Fruit fly (Drosophila melanogaster) whole organism, embryonic: Measurements from ENCODE around the gene Hasp.
A peak's percentile ranks its signal among the peaks of the same experiment; 100 is the strongest.

Source experiments
- ATbp ChIP-seq: fragments of 200-800 bp; sonication (Bioruptor generic); optimal IDR thresholded peaks from 2 replicates; lab custom pipeline; 2017; ENCODE audit warnings: missing biosample characterization, mild to moderate bottlenecking, missing genetic modification characterization, missing genetic modification reagents
- Asciz ChIP-seq: fragments of 200-800 bp; sonication (Bioruptor generic); optimal IDR thresholded peaks from 2 replicates; lab custom pipeline; 2017; ENCODE audit warnings: missing biosample characterization, mild to moderate bottlenecking, missing genetic modification characterization, missing genetic modification reagents
- B-H2 ChIP-seq: fragments of 200-800 bp; sonication (Bioruptor generic); optimal IDR thresholded peaks from 2 replicates; lab custom pipeline; 2018; ENCODE audit warnings: missing biosample characterization, mild to moderate bottlenecking, missing genetic modification characterization
- Bteb2 ChIP-seq: fragments of 200-800 bp; sonication (Bioruptor generic); optimal IDR thresholded peaks from 2 replicates; lab custom pipeline; 2016; ENCODE audit warnings: missing biosample characterization, missing genetic modification characterization
- CG1024 ChIP-seq: fragments of 200-800 bp; sonication (Bioruptor generic); IDR thresholded peaks from 2 replicates; pipeline ENCODE4 v1.3.6; 2022; ENCODE audit warnings: missing biosample characterization, missing genetic modification characterization
- CG12071 ChIP-seq: fragments of 200-800 bp; sonication (Bioruptor generic); optimal IDR thresholded peaks from 3 replicates; lab custom pipeline; 2018; ENCODE audit warnings: missing biosample characterization, mild to moderate bottlenecking, missing genetic modification characterization
- CG12104 ChIP-seq: fragments of 200-800 bp; sonication (Bioruptor generic); optimal IDR thresholded peaks from 3 replicates; lab custom pipeline; 2016; ENCODE audit warnings: missing biosample characterization, missing genetic modification characterization
- CG12299 ChIP-seq: fragments of 200-800 bp; sonication (Bioruptor generic); optimal IDR thresholded peaks from 2 replicates; lab custom pipeline; 2018; ENCODE audit warnings: missing biosample characterization, mild to moderate bottlenecking, missing genetic modification characterization
- CG16779 ChIP-seq: fragments of 200-800 bp; sonication (Bioruptor generic); IDR thresholded peaks from 2 replicates; pipeline ENCODE4 v1.3.6; 2022; ENCODE audit warnings: missing biosample characterization, missing genetic modification characterization
- CG16863 ChIP-seq: fragments of 200-800 bp; sonication (Bioruptor generic); optimal IDR thresholded peaks from 3 replicates; lab custom pipeline; 2016; ENCODE audit warnings: missing biosample characterization, missing genetic modification characterization
- CG17361 ChIP-seq: fragments of 200-800 bp; sonication (Bioruptor generic); IDR thresholded peaks from 3 replicates; pipeline ENCODE4 v1.3.6; 2022; ENCODE audit warnings: missing biosample characterization, missing genetic modification characterization
- CG34422 ChIP-seq: fragments of 200-800 bp; sonication (Bioruptor generic); IDR thresholded peaks from 3 replicates; pipeline ENCODE4 v1.3.6; 2022; ENCODE audit warnings: missing biosample characterization, missing genetic modification characterization
- CG4424 ChIP-seq: fragments of 200-800 bp; sonication (Bioruptor generic); optimal IDR thresholded peaks from 3 replicates; lab custom pipeline; 2016; ENCODE audit warnings: missing biosample characterization, missing genetic modification characterization
- CG4730 ChIP-seq: fragments of 200-800 bp; sonication (Bioruptor generic); IDR thresholded peaks from 2 replicates; pipeline ENCODE4 v1.3.6; 2022; ENCODE audit warnings: missing biosample characterization, missing genetic modification characterization
- CG9876 ChIP-seq: fragments of 200-800 bp; sonication (Bioruptor generic); optimal IDR thresholded peaks from 2 replicates; lab custom pipeline; 2016; ENCODE audit warnings: missing biosample characterization, missing genetic modification characterization
- Camta ChIP-seq: fragments of 200-800 bp; sonication (Bioruptor generic); optimal IDR thresholded peaks from 2 replicates; lab custom pipeline; 2016; ENCODE audit warnings: missing biosample characterization, missing genetic modification characterization
- Chrac-16 ChIP-seq: fragments of 200-800 bp; sonication (Bioruptor generic); optimal IDR thresholded peaks from 3 replicates; lab custom pipeline; 2016; ENCODE audit warnings: missing biosample characterization, missing genetic modification characterization
- CkIIα-i1 ChIP-seq: fragments of 200-800 bp; sonication (Bioruptor generic); IDR thresholded peaks from 2 replicates; pipeline ENCODE4 v1.3.6; 2022; ENCODE audit warnings: missing biosample characterization, missing genetic modification characterization
- CoRest ChIP-seq: fragments of 200-800 bp; sonication (Bioruptor generic); optimal IDR thresholded peaks from 3 replicates; lab custom pipeline; 2018; ENCODE audit warnings: missing biosample characterization, mild to moderate bottlenecking, missing genetic modification characterization, moderate library complexity
- D ChIP-seq, 2 experiments: fragments of 200-800 bp in 1 of 2; fragments of >200 bp in 1 of 2; sonication (Bioruptor generic) in 1 of 2; optimal IDR thresholded peaks; 2 replicates in 1 of 2; 3 replicates in 1 of 2; lab custom pipeline; 2017; ENCODE audit warnings: mild to moderate bottlenecking in 1 of 2, missing biosample characterization in 1 of 2, missing genetic modification characterization in 1 of 2, missing genetic modification reagents in 1 of 2
- Dip3 ChIP-seq: fragments of 200-800 bp; sonication (Bioruptor generic); optimal IDR thresholded peaks from 3 replicates; lab custom pipeline; 2016; ENCODE audit warnings: missing biosample characterization, missing genetic modification characterization
- GATAe ChIP-seq: fragments of 200-800 bp; sonication (Bioruptor generic); conservative IDR thresholded peaks from 2 replicates; pipeline ENCODE4 v1.3.6; 2022; ENCODE audit warnings: missing biosample characterization, missing genetic modification characterization
- HLH54F ChIP-seq: fragments of 200-800 bp; sonication (Bioruptor generic); optimal IDR thresholded peaks from 3 replicates; lab custom pipeline; 2016; ENCODE audit warnings: missing biosample characterization, missing genetic modification characterization
- Tbp ChIP-seq: fragments of >200 bp; optimal IDR thresholded peaks from 2 replicates; lab custom pipeline; 2018; ENCODE audit warnings: missing biosample characterization, missing genetic modification characterization
- Xrp1 ChIP-seq: fragments of 200-800 bp; sonication (Bioruptor generic); IDR thresholded peaks from 2 replicates; pipeline ENCODE4 v1.3.6; 2022; ENCODE audit warnings: missing biosample characterization, missing genetic modification characterization
- ase ChIP-seq: fragments of 200-800 bp; sonication (Bioruptor generic); IDR thresholded peaks from 3 replicates; pipeline ENCODE4 v1.3.6; 2022; ENCODE audit warnings: missing biosample characterization, missing genetic modification characterization
- bsh ChIP-seq, 2 experiments: fragments of 200-800 bp; sonication (Bioruptor generic); optimal IDR thresholded peaks; 2 replicates each; lab custom pipeline; 2017 to 2018; ENCODE audit warnings: mild to moderate bottlenecking in 2 of 2, missing biosample characterization in 2 of 2, missing genetic modification characterization in 2 of 2, moderate library complexity in 1 of 2
- chinmo ChIP-seq: fragments of 200-800 bp; sonication (Bioruptor generic); IDR thresholded peaks from 4 replicates; pipeline ENCODE4 v1.3.6; 2022; ENCODE audit warnings: missing biosample characterization, missing genetic modification characterization; ENCODE audit not compliant: partially characterized antibody
- croc ChIP-seq: fragments of 200-800 bp; sonication (Bioruptor generic); conservative IDR thresholded peaks from 3 replicates; pipeline ENCODE4 v1.3.6; 2022; ENCODE audit warnings: missing biosample characterization, missing genetic modification characterization
- dati ChIP-seq: fragments of 200-800 bp; sonication (Bioruptor generic); IDR thresholded peaks from 2 replicates; pipeline ENCODE4 v1.3.6; 2022; ENCODE audit warnings: missing biosample characterization, missing genetic modification characterization
- dmrt99B ChIP-seq: fragments of 200-800 bp; sonication (Bioruptor generic); optimal IDR thresholded peaks from 2 replicates; lab custom pipeline; 2018; ENCODE audit warnings: missing biosample characterization, mild to moderate bottlenecking, missing genetic modification characterization, moderate library complexity
- ems ChIP-seq: fragments of 200-800 bp; sonication (Bioruptor generic); optimal IDR thresholded peaks from 3 replicates; lab custom pipeline; 2016; ENCODE audit warnings: missing biosample characterization, missing genetic modification characterization
- en ChIP-seq: fragments of 200-800 bp; sonication (Bioruptor generic); optimal IDR thresholded peaks from 2 replicates; lab custom pipeline; 2016; ENCODE audit warnings: missing biosample characterization, missing genetic modification characterization
- ewg ChIP-seq: fragments of 200-800 bp; sonication (Bioruptor generic); optimal IDR thresholded peaks from 3 replicates; lab custom pipeline; 2017; ENCODE audit warnings: mild to moderate bottlenecking, missing biosample characterization, missing genetic modification reagents, missing genetic modification characterization
- grau ChIP-seq: fragments of 200-800 bp; optimal IDR thresholded peaks from 3 replicates; lab custom pipeline; 2019; ENCODE audit warnings: missing biosample characterization, mild to moderate bottlenecking, missing genetic modification characterization, moderate library complexity
- inv ChIP-seq: fragments of 200-800 bp; sonication (Bioruptor generic); IDR thresholded peaks from 2 replicates; pipeline ENCODE4 v1.3.6; 2022; ENCODE audit warnings: missing biosample characterization, missing genetic modification characterization; ENCODE audit not compliant: partially characterized antibody
- jumu ChIP-seq: fragments of 200-800 bp; sonication (Bioruptor generic); optimal IDR thresholded peaks from 3 replicates; lab custom pipeline; 2016; ENCODE audit warnings: missing biosample characterization, missing genetic modification characterization
- kni ChIP-seq: fragments of 200-800 bp; sonication (Bioruptor generic); optimal IDR thresholded peaks from 3 replicates; lab custom pipeline; 2017; ENCODE audit warnings: mild to moderate bottlenecking, missing biosample characterization, missing genetic modification reagents, missing genetic modification characterization
- nerfin-1 ChIP-seq: fragments of 200-800 bp; sonication (Bioruptor generic); optimal IDR thresholded peaks from 3 replicates; lab custom pipeline; 2019; ENCODE audit warnings: missing biosample characterization, mild to moderate bottlenecking, missing genetic modification characterization, moderate library complexity
- p53 ChIP-seq: fragments of 200-800 bp; sonication (Bioruptor generic); optimal IDR thresholded peaks from 2 replicates; lab custom pipeline; 2016; ENCODE audit warnings: missing biosample characterization, missing genetic modification characterization
- pho ChIP-seq: fragments of 200-800 bp; sonication (Bioruptor generic); optimal IDR thresholded peaks from 2 replicates; lab custom pipeline; 2016; ENCODE audit warnings: missing biosample characterization, missing genetic modification characterization
- row ChIP-seq: fragments of 200-800 bp; sonication (Bioruptor generic); IDR thresholded peaks from 3 replicates; pipeline ENCODE4 v1.3.6; 2022; ENCODE audit warnings: missing biosample characterization, missing genetic modification characterization
- schlank ChIP-seq: fragments of 200-800 bp; sonication (Bioruptor generic); optimal IDR thresholded peaks from 2 replicates; lab custom pipeline; 2018; ENCODE audit warnings: missing biosample characterization, mild to moderate bottlenecking, missing genetic modification characterization
- slou ChIP-seq: fragments of 200-800 bp; sonication (Bioruptor generic); optimal IDR thresholded peaks from 3 replicates; lab custom pipeline; 2016; ENCODE audit warnings: missing biosample characterization, missing genetic modification characterization
- slp2 ChIP-seq: fragments of 200-800 bp; sonication (Bioruptor generic); optimal IDR thresholded peaks from 2 replicates; lab custom pipeline; 2016; ENCODE audit warnings: missing biosample characterization, missing genetic modification characterization
- sna ChIP-seq: fragments of 200-800 bp; sonication (Bioruptor generic); IDR thresholded peaks from 2 replicates; pipeline ENCODE4 v1.3.6; 2022; ENCODE audit warnings: missing biosample characterization, missing genetic modification characterization; ENCODE audit not compliant: partially characterized antibody
- tap ChIP-seq: fragments of 200-800 bp; optimal IDR thresholded peaks from 3 replicates; lab custom pipeline; 2019; ENCODE audit warnings: missing biosample characterization, mild to moderate bottlenecking, missing genetic modification characterization, moderate library complexity
- tin ChIP-seq: fragments of 200-800 bp; sonication (Bioruptor generic); optimal IDR thresholded peaks from 3 replicates; lab custom pipeline; 2016; ENCODE audit warnings: missing biosample characterization, missing genetic modification characterization
- trem ChIP-seq: fragments of 200-800 bp; optimal IDR thresholded peaks from 3 replicates; lab custom pipeline; 2019; ENCODE audit warnings: missing biosample characterization, mild to moderate bottlenecking, missing genetic modification characterization, moderate library complexity
- vfl ChIP-seq: fragments of 200-800 bp; sonication (Bioruptor generic); optimal IDR thresholded peaks from 2 replicates; lab custom pipeline; 2016; ENCODE audit warnings: missing biosample characterization, missing genetic modification characterization

Hasp gene

DNA sequence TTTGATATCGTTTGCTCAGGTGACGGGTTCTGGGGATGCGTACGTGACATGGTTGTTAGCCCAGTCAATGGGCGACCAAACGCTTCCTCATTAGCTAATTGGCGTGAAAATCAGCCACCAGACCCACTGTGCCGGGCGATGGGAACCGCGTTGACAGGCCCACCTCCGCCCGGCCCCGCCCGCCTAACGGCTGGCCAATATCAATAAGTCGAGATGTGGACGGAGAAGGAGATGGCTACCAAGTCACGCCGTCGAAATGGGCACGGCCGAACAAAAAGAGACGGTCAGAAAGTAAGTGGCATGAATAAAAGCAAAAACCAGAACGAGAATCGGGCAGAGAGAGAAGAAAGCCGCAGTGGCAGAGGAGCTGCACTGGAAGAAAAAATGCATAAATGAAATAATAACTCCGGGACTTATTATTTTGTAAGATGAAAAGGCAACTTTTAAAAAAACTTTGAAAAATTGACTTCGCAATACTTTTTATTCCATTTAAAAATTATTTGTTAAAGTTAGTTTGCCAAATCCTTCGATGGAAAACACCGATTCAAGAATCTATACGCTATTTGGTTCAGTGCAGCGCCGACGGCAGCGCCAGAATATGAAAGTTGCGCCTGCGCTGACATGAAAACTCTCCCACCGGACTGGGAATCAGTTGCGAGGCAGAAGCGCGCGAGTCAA is 20.9 kb upstream of the Hasp start, which contains the start of gene CG13082 (continued):
- TF ChIP-seq inv: no peak
- TF ChIP-seq slp2: peak; percentile 40
- no peak for TF ChIP-seq CG12071 (GFP tag; lab: Kevin White, UChicago)
- TF ChIP-seq Chrac-16 (GFP tag; lab: Kevin White, UChicago): peak; percentile 28
- no peak for TF ChIP-seq sna
- no peak for TF ChIP-seq vfl (GFP tag; lab: Kevin White, UChicago)
- peak; percentile 50 for TF ChIP-seq Camta (GFP tag; lab: Kevin White, UChicago)
- TF ChIP-seq ewg (GFP tag; lab: Kevin White, UChicago): peak; percentile 52
- TF ChIP-seq ems: no peak
- peak; percentile 20 for TF ChIP-seq tap
- peak; percentile 50 for TF ChIP-seq croc (GFP tag; lab: Robert Waterston, UW)
- TF ChIP-seq CG4730 (GFP tag; lab: Robert Waterston, UW): no peak
- TF ChIP-seq CG9876 (GFP tag; lab: Kevin White, UChicago): no peak
- TF ChIP-seq Bteb2: no peak
- no peak for TF ChIP-seq D (optimal IDR thresholded peaks at IDR 0.05; lab: Kevin White, UChicago)
- peak; percentile 75 for TF ChIP-seq D (GFP tag; optimal IDR thresholded peaks at IDR 0.05; lab: Kevin White, UChicago)
- TF ChIP-seq HLH54F (GFP tag; lab: Kevin White, UChicago): no peak
- TF ChIP-seq CG12299 (tag; lab: Kevin White, UChicago): no peak
- peak; percentile 61 for TF ChIP-seq CoRest (tag; lab: Kevin White, UChicago)
- TF ChIP-seq Dip3 (GFP tag; lab: Kevin White, UChicago): peak; percentile 27
- no peak for TF ChIP-seq CkIIα-i1 (GFP tag; lab: Robert Waterston, UW)
- peak; percentile 2 for TF ChIP-seq jumu (GFP tag; lab: Kevin White, UChicago)
- no peak for TF ChIP-seq ase (GFP tag; lab: Robert Waterston, UW)
- TF ChIP-seq bsh (GFP tag; optimal IDR thresholded peaks at IDR 0.05; lab: Kevin White, UChicago): peak; percentile 77 to 90
- peak; percentile 54 for TF ChIP-seq CG16863 (GFP tag; lab: Kevin White, UChicago)
- TF ChIP-seq CG16779 (GFP tag; lab: Robert Waterston, UW): no peak
- peak; percentile 81 for TF ChIP-seq Xrp1 (GFP tag; lab: Robert Waterston, UW)
- peak; percentile 39 for TF ChIP-seq Asciz (GFP tag; lab: Kevin White, UChicago)
- peak; percentile 28 for TF ChIP-seq pho (GFP tag; lab: Kevin White, UChicago)
- TF ChIP-seq chinmo (GFP tag; lab: Robert Waterston, UW): no peak
- TF ChIP-seq p53: no peak
- peak; percentile 48 for TF ChIP-seq nerfin-1 (tag; lab: Kevin White, UChicago)
- peak; percentile 56 for TF ChIP-seq trem
- no peak for TF ChIP-seq CG1024 (GFP tag; lab: Robert Waterston, UW)
- TF ChIP-seq grau (tag; lab: Kevin White, UChicago): peak; percentile 57
- no peak for TF ChIP-seq en (GFP tag; lab: Kevin White, UChicago)
- TF ChIP-seq CG17361 (GFP tag; lab: Robert Waterston, UW): peak; percentile 77
- peak; percentile 73 for TF ChIP-seq kni (GFP tag; lab: Kevin White, UChicago)
- peak; percentile 52 for TF ChIP-seq tin (GFP tag; lab: Kevin White, UChicago)
- TF ChIP-seq CG12104: no peak
- TF ChIP-seq B-H2 (GFP tag; lab: Kevin White, UChicago): no peak
- TF ChIP-seq dati: no peak
- TF ChIP-seq CG34422 (GFP tag; lab: Robert Waterston, UW): no peak
- no peak for TF ChIP-seq GATAe (GFP tag; lab: Robert Waterston, UW)
- TF ChIP-seq CG4424 (GFP tag; lab: Kevin White, UChicago): peak; percentile 75
- peak; percentile 54 for TF ChIP-seq dmrt99B
- TF ChIP-seq Tbp: no peak
- no peak for TF ChIP-seq schlank (tag; lab: Kevin White, UChicago)
- TF ChIP-seq row: peak; percentile 61
- peak; percentile 31 for TF ChIP-seq ATbp (GFP tag; lab: Kevin White, UChicago)
- no peak for TF ChIP-seq slou (GFP tag; lab: Kevin White, UChicago)
